Fruit fly (Drosophila melanogaster) whole organism, adult: ENCODE data around the gene ppk28.

ENCODE experiments used
- CG11617 ChIP-seq: fragments of 200-800 bp; sonication (Bioruptor generic); optimal IDR thresholded peaks from 2 replicates; lab custom pipeline; 2017; ENCODE audit warnings: mild to moderate bottlenecking, missing biosample characterization, missing genetic modification reagents, missing genetic modification characterization
- CG12768 ChIP-seq: fragments of 200-800 bp; sonication (Bioruptor generic); optimal IDR thresholded peaks from 2 replicates; lab custom pipeline; 2017; ENCODE audit warnings: missing biosample characterization, missing genetic modification characterization, mild to moderate bottlenecking, moderate library complexity, missing genetic modification reagents
- CG14711 ChIP-seq: fragments of 200-800 bp; sonication (Bioruptor generic); optimal IDR thresholded peaks from 2 replicates; lab custom pipeline; 2018; ENCODE audit warnings: missing biosample characterization, mild to moderate bottlenecking, missing genetic modification characterization, moderate library complexity
- CG1620 ChIP-seq: fragments of 200-800 bp; sonication (Bioruptor generic); optimal IDR thresholded peaks from 2 replicates; lab custom pipeline; 2016; ENCODE audit warnings: missing biosample characterization, missing genetic modification characterization
- CG33017 ChIP-seq: fragments of 200-800 bp; sonication (Bioruptor generic); optimal IDR thresholded peaks from 2 replicates; lab custom pipeline; 2018; ENCODE audit warnings: missing biosample characterization, mild to moderate bottlenecking, missing genetic modification characterization, moderate library complexity
- CG5204 ChIP-seq: fragments of 200-800 bp; sonication (Bioruptor generic); optimal IDR thresholded peaks from 2 replicates; lab custom pipeline; 2016; ENCODE audit warnings: missing biosample characterization, missing genetic modification characterization
- CG7045 ChIP-seq: fragments of 200-800 bp; sonication (Bioruptor generic); optimal IDR thresholded peaks from 2 replicates; lab custom pipeline; 2017; ENCODE audit warnings: missing biosample characterization, mild to moderate bottlenecking, missing genetic modification characterization
- CG7101 ChIP-seq: fragments of 200-800 bp; sonication (Bioruptor generic); optimal IDR thresholded peaks from 2 replicates; lab custom pipeline; 2018; ENCODE audit warnings: missing biosample characterization, mild to moderate bottlenecking, missing genetic modification characterization, moderate library complexity
- Clk ChIP-seq: fragments of 200-800 bp; sonication (Bioruptor generic); optimal IDR thresholded peaks from 2 replicates; lab custom pipeline; 2017; ENCODE audit warnings: missing biosample characterization, missing genetic modification characterization
- Crg-1 ChIP-seq: fragments of 200-800 bp; sonication (Bioruptor generic); optimal IDR thresholded peaks from 2 replicates; lab custom pipeline; 2016; ENCODE audit warnings: missing biosample characterization, missing genetic modification characterization
- Hr96 ChIP-seq: fragments of 200-800 bp; sonication (Bioruptor generic); optimal IDR thresholded peaks from 2 replicates; lab custom pipeline; 2016; ENCODE audit warnings: missing biosample characterization, missing genetic modification characterization
- Mnt ChIP-seq: fragments of 200-800 bp; sonication (Bioruptor generic); optimal IDR thresholded peaks from 2 replicates; lab custom pipeline; 2016; ENCODE audit warnings: missing biosample characterization, mild to moderate bottlenecking, missing genetic modification characterization
- bab1 ChIP-seq: fragments of 200-800 bp; sonication (Bioruptor generic); optimal IDR thresholded peaks from 3 replicates; lab custom pipeline; 2019; ENCODE audit warnings: missing biosample characterization, mild to moderate bottlenecking, missing genetic modification characterization, moderate library complexity
- cic ChIP-seq: fragments of 200-800 bp; sonication (Bioruptor generic); optimal IDR thresholded peaks from 2 replicates; lab custom pipeline; 2017; ENCODE audit warnings: missing biosample characterization, mild to moderate bottlenecking, missing genetic modification characterization, moderate library complexity
- cnc ChIP-seq, 2 experiments: fragments of >200 bp; optimal IDR thresholded peaks; 2 replicates each; lab custom pipeline; 2017
- kay ChIP-seq: fragments of 200-800 bp; sonication (Bioruptor generic); peaks from one replicate; lab custom pipeline; 2016; ENCODE audit warnings: missing biosample characterization, missing genetic modification characterization, borderline replicate concordance
- ovo ChIP-seq: fragments of 200-800 bp; sonication (Bioruptor generic); optimal IDR thresholded peaks from 2 replicates; lab custom pipeline; 2016; ENCODE audit warnings: missing biosample characterization, missing genetic modification characterization
- pad ChIP-seq: fragments of 200-800 bp; sonication (Bioruptor generic); optimal IDR thresholded peaks from 3 replicates; lab custom pipeline; 2017; ENCODE audit warnings: missing biosample characterization, missing genetic modification characterization, mild to moderate bottlenecking, moderate library complexity, missing genetic modification reagents
- tj ChIP-seq: fragments of 200-800 bp; sonication (Bioruptor generic); optimal IDR thresholded peaks from 3 replicates; lab custom pipeline; 2017; ENCODE audit warnings: missing biosample characterization, mild to moderate bottlenecking, missing genetic modification characterization, moderate library complexity
- toe ChIP-seq: fragments of 200-800 bp; sonication (Bioruptor generic); optimal IDR thresholded peaks from 2 replicates; lab custom pipeline; 2016; ENCODE audit warnings: missing biosample characterization, missing genetic modification characterization

ppk28 gene

DNA sequence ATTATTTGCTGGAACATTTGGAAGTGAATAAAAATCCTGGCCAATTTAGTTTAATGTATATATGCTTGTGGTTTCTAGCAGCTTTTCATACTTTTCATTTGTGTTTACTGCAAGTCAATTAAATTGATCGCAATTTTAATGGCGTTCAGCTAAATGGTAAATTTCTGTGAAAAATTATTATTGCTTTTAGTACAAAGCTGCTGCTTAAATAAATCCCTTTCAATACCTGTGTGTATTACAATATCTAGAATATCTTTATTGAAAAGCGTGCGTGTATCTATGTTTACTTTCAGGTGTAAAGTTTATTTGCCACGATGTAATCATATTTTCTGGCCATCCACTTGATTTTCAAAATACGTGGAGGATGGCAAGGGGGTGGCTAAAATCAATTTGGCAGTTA, at the start of gene ppk28:
ppk28 (plus strand) TSS at position 301 of the 400 bp plus-strand sequence.
- TF ChIP-seq CG5204 (GFP tag; lab: Kevin White, UChicago) (no peak), tj (GFP tag; lab: Kevin White, UChicago) (no peak), Mnt (GFP tag; lab: Kevin White, UChicago) (no peak), CG7045 (no peak), Hr96 (GFP tag; lab: Kevin White, UChicago) (no peak)

DNA sequence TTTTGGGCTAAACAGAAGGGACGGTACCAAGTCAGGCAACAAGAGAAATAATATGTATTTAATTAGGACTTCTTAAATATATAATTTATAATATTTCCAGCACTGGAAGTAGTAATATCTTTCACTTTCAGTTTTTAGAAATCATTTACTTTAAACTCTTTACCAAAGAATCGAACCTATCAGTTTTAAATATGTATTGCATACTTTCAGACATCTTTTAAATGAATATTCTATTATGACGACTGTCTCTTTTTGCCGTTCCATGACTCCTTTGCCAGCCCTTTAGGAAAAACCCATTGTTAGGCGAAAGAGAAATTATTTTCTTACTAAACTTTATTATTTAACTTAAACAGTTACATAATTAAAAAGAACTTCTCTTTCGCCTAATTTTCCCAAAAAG, 48.2 kb upstream of the ppk28 start:
- TF ChIP-seq Crg-1 (GFP tag; lab: Kevin White, UChicago) (no peak), Clk (GFP tag; lab: Kevin White, UChicago) (no peak), bab1 (GFP tag; lab: Kevin White, UChicago) (no peak), Hr96 (GFP tag; lab: Kevin White, UChicago) (no peak), CG7101 (no peak)

DNA sequence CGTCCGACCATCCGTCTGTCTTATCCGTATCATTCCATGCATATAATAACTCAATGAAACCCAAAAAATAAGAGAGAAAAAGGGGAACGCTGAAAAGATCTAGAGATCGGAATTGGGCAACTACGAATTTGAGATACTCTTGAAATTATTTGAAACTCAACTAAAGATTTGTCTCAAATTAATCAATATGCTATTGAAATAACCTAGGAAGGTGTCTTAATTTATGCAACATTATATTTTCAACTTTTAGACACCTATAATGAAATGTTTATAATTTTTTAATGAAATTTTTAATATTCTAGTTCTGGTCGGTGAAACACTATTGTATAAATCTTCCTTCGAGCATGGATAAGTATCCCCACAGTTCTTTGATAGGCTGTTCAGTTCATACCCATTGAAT, 45.3 kb upstream of the ppk28 start:
- TF ChIP-seq bab1 (GFP tag; lab: Kevin White, UChicago) (no peak), Clk (GFP tag; lab: Kevin White, UChicago) (no peak), CG7045 (no peak), cic (no peak), kay (no peak), tj (GFP tag; lab: Kevin White, UChicago) (no peak), Mnt (GFP tag; lab: Kevin White, UChicago) (no peak), CG14711 (tag; lab: Kevin White, UChicago) (no peak)

DNA sequence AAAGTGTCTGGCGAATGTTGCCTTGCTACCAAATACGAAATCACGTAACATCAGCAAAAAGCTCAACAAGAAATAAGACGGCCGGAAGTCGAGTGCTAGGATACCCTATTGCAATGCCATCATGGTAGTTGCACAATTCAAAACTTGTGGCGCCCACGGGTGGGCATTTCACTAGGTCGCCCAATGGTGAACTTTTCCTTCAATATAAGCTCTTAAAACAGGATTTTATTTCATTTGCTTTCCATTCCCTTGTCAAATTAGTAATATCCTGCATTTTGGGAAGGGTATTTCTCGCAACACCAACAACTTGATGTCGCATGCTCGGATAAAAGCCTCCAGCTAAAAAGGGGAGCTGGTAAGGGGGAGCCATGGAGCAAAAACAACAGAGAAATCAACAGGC, 44.3 kb upstream of the ppk28 start:
- TF ChIP-seq Clk (GFP tag; lab: Kevin White, UChicago) (no peak), CG5204 (GFP tag; lab: Kevin White, UChicago) (no peak), ovo (GFP tag; lab: Kevin White, UChicago) (no peak), cic (no peak), toe (GFP tag; lab: Kevin White, UChicago) (no peak), bab1 (GFP tag; lab: Kevin White, UChicago) (no peak), CG7045 (no peak), CG11617 (GFP tag; lab: Kevin White, UChicago) (no peak), Crg-1 (GFP tag; lab: Kevin White, UChicago) (no peak), CG12768 (GFP tag; lab: Kevin White, UChicago) (no peak), CG33017 (tag; lab: Kevin White, UChicago) (no peak), cnc (optimal IDR thresholded peaks at IDR 0.05; lab: Kevin White, UChicago) (no peak), Mnt (GFP tag; lab: Kevin White, UChicago) (no peak), Hr96 (GFP tag; lab: Kevin White, UChicago) (no peak), CG1620 (GFP tag; lab: Kevin White, UChicago) (no peak), pad (GFP tag; lab: Kevin White, UChicago) (no peak), CG14711 (tag; lab: Kevin White, UChicago) (no peak), tj (GFP tag; lab: Kevin White, UChicago) (no peak)

DNA sequence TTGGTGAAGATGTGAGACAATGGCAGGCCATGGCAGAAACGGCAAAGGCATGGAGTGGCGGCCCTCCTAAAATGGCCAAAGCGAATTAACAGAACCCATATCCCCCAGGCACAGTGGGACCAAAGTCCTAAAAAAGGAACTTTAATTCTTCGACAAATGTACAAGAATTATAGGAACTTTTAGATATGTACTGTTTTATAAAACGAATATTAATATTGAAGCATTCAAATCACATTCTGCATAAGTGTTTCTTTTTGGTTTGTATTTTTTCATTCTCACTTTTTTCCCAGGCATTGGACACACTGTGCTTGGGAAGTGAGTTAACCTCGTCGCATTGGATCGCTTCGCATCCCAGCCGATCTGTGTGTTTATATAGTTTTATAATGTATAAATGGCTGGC, 40.9 kb upstream of the ppk28 start:
- TF ChIP-seq toe (GFP tag; lab: Kevin White, UChicago) (no peak), CG12768 (GFP tag; lab: Kevin White, UChicago) (no peak), Clk (GFP tag; lab: Kevin White, UChicago) (no peak), Crg-1 (GFP tag; lab: Kevin White, UChicago) (no peak), bab1 (GFP tag; lab: Kevin White, UChicago) (no peak), CG11617 (GFP tag; lab: Kevin White, UChicago) (no peak), ovo (GFP tag; lab: Kevin White, UChicago) (no peak), CG5204 (GFP tag; lab: Kevin White, UChicago) (no peak), kay (no peak), CG33017 (tag; lab: Kevin White, UChicago) (no peak), CG7045 (no peak), Hr96 (GFP tag; lab: Kevin White, UChicago) (no peak), CG1620 (GFP tag; lab: Kevin White, UChicago) (no peak)

DNA sequence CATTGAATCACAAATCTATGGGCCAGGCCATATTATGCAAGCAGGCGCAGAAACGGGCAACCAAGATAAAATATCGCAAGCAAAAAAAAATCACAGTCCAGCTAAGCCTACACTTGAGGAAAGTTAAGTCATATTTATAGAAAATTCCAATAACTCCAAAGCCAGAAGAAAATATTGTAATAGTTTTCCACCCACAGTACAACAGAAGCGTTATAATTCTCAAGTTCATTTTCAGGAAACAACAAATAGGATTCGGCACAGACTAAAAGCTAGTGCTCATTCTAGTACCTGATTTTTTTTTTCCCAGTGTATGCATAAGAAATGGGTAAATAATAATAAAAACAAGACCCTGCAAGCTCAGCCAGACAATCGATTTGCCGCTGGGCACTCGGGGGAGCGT, 40.1 kb upstream of the ppk28 start:
- TF ChIP-seq CG7045 (no peak), CG12768 (GFP tag; lab: Kevin White, UChicago) (no peak), CG5204 (GFP tag; lab: Kevin White, UChicago) (no peak), Mnt (GFP tag; lab: Kevin White, UChicago) (no peak), CG33017 (tag; lab: Kevin White, UChicago) (no peak), Crg-1 (GFP tag; lab: Kevin White, UChicago) (no peak), kay (no peak), CG7101 (no peak), tj (GFP tag; lab: Kevin White, UChicago) (no peak), CG14711 (tag; lab: Kevin White, UChicago) (no peak), toe (GFP tag; lab: Kevin White, UChicago) (no peak)

DNA sequence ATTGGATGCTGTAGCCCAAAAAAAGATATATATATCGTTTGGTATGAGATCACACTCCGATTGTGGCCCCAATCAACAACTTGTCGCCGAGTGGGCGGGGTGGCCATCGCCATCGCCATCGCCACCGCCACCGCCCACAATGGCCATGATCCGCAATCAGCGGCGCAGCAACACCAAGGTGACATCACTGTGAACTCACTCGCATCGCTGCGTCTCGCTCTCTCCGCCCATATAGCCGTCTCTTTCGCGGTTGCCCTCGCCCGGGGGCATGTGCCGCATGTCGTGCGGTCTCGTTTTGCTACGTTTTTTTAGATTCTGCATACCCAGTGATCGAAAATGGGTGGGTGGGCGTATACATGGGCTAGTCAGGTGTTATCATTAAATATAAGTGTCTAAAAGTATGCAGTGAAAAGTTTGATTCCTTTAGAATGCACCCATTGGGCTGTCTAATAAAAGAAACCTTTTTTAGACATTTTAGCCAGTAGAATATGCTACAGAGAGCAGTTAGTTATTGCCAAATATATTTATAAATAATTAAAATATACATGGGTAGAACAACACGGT, 38.9 kb upstream of the ppk28 start:
- TF ChIP-seq Clk (GFP tag; lab: Kevin White, UChicago) (no peak), Mnt (GFP tag; lab: Kevin White, UChicago) (no peak), Hr96 (GFP tag; lab: Kevin White, UChicago) (no peak), toe (GFP tag; lab: Kevin White, UChicago) (no peak), CG5204 (GFP tag; lab: Kevin White, UChicago) (no peak), CG7045 (no peak), CG1620 (GFP tag; lab: Kevin White, UChicago) (no peak), CG11617 (GFP tag; lab: Kevin White, UChicago) (no peak)
